Worm (Caenorhabditis elegans) whole organism, L4 larva: Measurements from ENCODE around the gene C34C6.9.

Source experiments
- Y105C5A.15 ChIP-seq: fragments of 200-800 bp; sonication (Bioruptor generic); IDR thresholded peaks from 2 replicates; pipeline ENCODE4 v1.3.6; 2022; ENCODE audit warnings: missing genetic modification characterization, missing compliant biosample characterization
- ZK546.5 ChIP-seq, 2 experiments: sonication (generic microtip); optimal IDR thresholded peaks; 2 replicates each; lab custom pipeline; 2017; ENCODE audit warnings: missing biosample characterization in 2 of 2, missing genetic modification characterization in 2 of 2
- aha-1 ChIP-seq: fragments of 150-350 bp; peaks from one replicate; lab custom pipeline; 2014; ENCODE audit warnings: missing biosample characterization, missing genetic modification characterization
- fkh-10 ChIP-seq: fragments of 150-350 bp; optimal IDR thresholded peaks from 2 replicates; lab custom pipeline; 2014; ENCODE audit warnings: missing biosample characterization, missing genetic modification reagents, missing genetic modification characterization
- lin-15B ChIP-seq: fragments of 150-350 bp; sonication (generic microtip); optimal IDR thresholded peaks from 3 replicates; lab custom pipeline; 2014; ENCODE audit warnings: missing biosample characterization, missing genetic modification characterization
- madf-5 ChIP-seq, 2 experiments: fragments of 200-800 bp; sonication (Bioruptor generic); IDR thresholded peaks; 2 replicates each; pipeline ENCODE4 v1.3.6; 2022; ENCODE audit warnings: missing compliant biosample characterization in 2 of 2, missing genetic modification characterization in 2 of 2
- mep-1 ChIP-seq: fragments of 150-350 bp; sonication (generic microtip); optimal IDR thresholded peaks from 3 replicates; lab custom pipeline; 2014; ENCODE audit warnings: missing biosample characterization, missing genetic modification characterization
- nhr-11 ChIP-seq: fragments of 150-350 bp; optimal IDR thresholded peaks from 2 replicates; lab custom pipeline; 2014; ENCODE audit warnings: missing biosample characterization, missing genetic modification characterization
- nhr-237 ChIP-seq: sonication (generic microtip); optimal IDR thresholded peaks from 2 replicates; lab custom pipeline; 2017; ENCODE audit warnings: missing biosample characterization, missing genetic modification characterization
- spr-3 ChIP-seq: fragments of 200-800 bp; sonication (Bioruptor generic); optimal IDR thresholded peaks from 2 replicates; lab custom pipeline; 2018; ENCODE audit warnings: mild to moderate bottlenecking, missing genetic modification characterization, missing compliant biosample characterization
- unc-130 ChIP-seq: sonication (generic microtip); optimal IDR thresholded peaks from 2 replicates; lab custom pipeline; 2016; ENCODE audit warnings: missing genetic modification reagents, missing genetic modification characterization, missing compliant biosample characterization

DNA sequence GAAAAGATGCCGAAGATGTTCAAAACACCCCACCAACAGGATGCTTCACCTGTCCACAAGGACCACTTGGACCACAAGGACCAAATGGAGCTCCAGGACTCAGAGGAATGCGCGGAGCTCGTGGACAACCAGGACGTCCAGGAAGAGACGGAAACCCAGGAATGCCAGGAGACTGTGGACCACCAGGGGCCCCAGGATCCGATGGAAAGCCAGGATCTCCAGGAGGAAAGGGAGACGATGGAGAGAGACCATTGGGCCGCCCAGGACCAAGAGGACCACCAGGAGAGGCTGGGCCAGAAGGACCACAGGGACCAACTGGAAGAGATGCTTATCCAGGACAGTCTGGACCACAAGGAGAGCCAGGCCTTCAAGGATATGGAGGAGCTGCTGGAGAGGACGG, 47.9 kb downstream of the C34C6.9 start:
- no peak for TF ChIP-seq aha-1 (tag; lab: Kevin White, UChicago)
- no peak for TF ChIP-seq lin-15B (tag; lab: Kevin White, UChicago)
- no peak for TF ChIP-seq ZK546.5 (tag; optimal IDR thresholded peaks at IDR 0.05; lab: Kevin White, UChicago)
- TF ChIP-seq madf-5 (GFP tag; IDR thresholded peaks at IDR 0.05; lab: Robert Waterston, UW), result no peak
- no peak for TF ChIP-seq fkh-10
- no peak for TF ChIP-seq nhr-237 (tag; lab: Kevin White, UChicago)
- no peak for TF ChIP-seq nhr-11
- no peak for TF ChIP-seq unc-130 (GFP tag; lab: Kevin White, UChicago)
- no peak for TF ChIP-seq spr-3 (GFP tag; lab: Kevin White, UChicago)
- TF ChIP-seq Y105C5A.15, result no peak
- no peak for TF ChIP-seq mep-1
